Fruit fly (Drosophila melanogaster) whole organism, embryonic: Measurements from ENCODE around the gene CG8814.

Source experiments
- B-H2 ChIP-seq: fragments of 200-800 bp; sonication (Bioruptor generic); optimal IDR thresholded peaks from 2 replicates; lab custom pipeline; 2018; ENCODE audit warnings: missing biosample characterization, mild to moderate bottlenecking, missing genetic modification characterization
- Blimp-1 ChIP-seq: fragments of 200-800 bp; sonication (Bioruptor generic); optimal IDR thresholded peaks from 3 replicates; lab custom pipeline; 2018; ENCODE audit warnings: missing biosample characterization, missing genetic modification characterization, mild to moderate bottlenecking, moderate library complexity, missing genetic modification reagents
- C15 ChIP-seq: fragments of 200-800 bp; sonication (Bioruptor generic); IDR thresholded peaks from 3 replicates; pipeline ENCODE4 v1.3.6; 2022; ENCODE audit warnings: missing biosample characterization, missing genetic modification characterization
- CG11093 ChIP-seq: fragments of 200-800 bp; sonication (Bioruptor generic); IDR thresholded peaks from 3 replicates; pipeline ENCODE4 v1.3.6; 2022; ENCODE audit warnings: missing biosample characterization, missing genetic modification characterization
- CG11247 ChIP-seq: fragments of 200-800 bp; sonication (Bioruptor generic); IDR thresholded peaks from 2 replicates; pipeline ENCODE4 v1.3.6; 2022; ENCODE audit warnings: missing biosample characterization, missing genetic modification characterization
- CG11560 ChIP-seq: fragments of 200-800 bp; sonication (Bioruptor generic); IDR thresholded peaks from 3 replicates; pipeline ENCODE4 v1.3.6; 2022; ENCODE audit warnings: missing biosample characterization, missing genetic modification characterization
- CG12219 ChIP-seq: fragments of 200-800 bp; sonication (Bioruptor generic); optimal IDR thresholded peaks from 3 replicates; lab custom pipeline; 2018; ENCODE audit warnings: missing biosample characterization, mild to moderate bottlenecking, missing genetic modification characterization
- CG12391 ChIP-seq: fragments of 200-800 bp; sonication (Bioruptor generic); optimal IDR thresholded peaks from 3 replicates; lab custom pipeline; 2018; ENCODE audit warnings: missing biosample characterization, mild to moderate bottlenecking, missing genetic modification characterization, moderate library complexity
- CG13424 ChIP-seq: fragments of 200-800 bp; sonication (Bioruptor generic); optimal IDR thresholded peaks from 2 replicates; lab custom pipeline; 2019; ENCODE audit warnings: missing biosample characterization, mild to moderate bottlenecking, missing genetic modification characterization, moderate library complexity
- CG13894 ChIP-seq: fragments of 200-800 bp; sonication (Bioruptor generic); optimal IDR thresholded peaks from 3 replicates; lab custom pipeline; 2018; ENCODE audit warnings: missing biosample characterization, mild to moderate bottlenecking, missing genetic modification characterization, moderate library complexity
- CG1529 ChIP-seq: fragments of 200-800 bp; sonication (Bioruptor generic); optimal IDR thresholded peaks from 3 replicates; lab custom pipeline; 2018; ENCODE audit warnings: missing biosample characterization, missing genetic modification characterization
- CG15514 ChIP-seq: fragments of 200-800 bp; sonication (Bioruptor generic); optimal IDR thresholded peaks from 3 replicates; lab custom pipeline; 2017; ENCODE audit warnings: missing biosample characterization, missing genetic modification characterization, mild to moderate bottlenecking, moderate library complexity, missing genetic modification reagents
- CG1602 ChIP-seq: fragments of 200-800 bp; sonication (Bioruptor generic); optimal IDR thresholded peaks from 3 replicates; lab custom pipeline; 2016; ENCODE audit warnings: missing biosample characterization, missing genetic modification characterization
- CG16813 ChIP-seq: fragments of 200-800 bp; sonication (Bioruptor generic); IDR thresholded peaks from 3 replicates; pipeline ENCODE4 v1.3.6; 2022; ENCODE audit warnings: missing biosample characterization, missing genetic modification characterization; ENCODE audit not compliant: partially characterized antibody
- CG31224 ChIP-seq: fragments of 200-800 bp; sonication (Bioruptor generic); IDR thresholded peaks from 2 replicates; pipeline ENCODE4 v1.3.6; 2022; ENCODE audit warnings: missing biosample characterization, missing genetic modification characterization
- CG32532 ChIP-seq: fragments of 200-800 bp; sonication (Bioruptor generic); IDR thresholded peaks from 2 replicates; pipeline ENCODE4 v1.3.6; 2022; ENCODE audit warnings: missing biosample characterization, missing genetic modification characterization
- CG3407 ChIP-seq: fragments of 200-800 bp; sonication (Bioruptor generic); optimal IDR thresholded peaks from 2 replicates; lab custom pipeline; 2018; ENCODE audit warnings: missing biosample characterization, mild to moderate bottlenecking, missing genetic modification characterization
- CG42726 ChIP-seq: fragments of 200-800 bp; sonication (Bioruptor generic); IDR thresholded peaks from 2 replicates; pipeline ENCODE4 v1.3.6; 2022; ENCODE audit warnings: missing biosample characterization, missing genetic modification characterization; ENCODE audit not compliant: partially characterized antibody
- CG5953 ChIP-seq: fragments of 200-800 bp; sonication (Bioruptor generic); IDR thresholded peaks from 2 replicates; pipeline ENCODE4 v1.3.6; 2022; ENCODE audit warnings: missing biosample characterization, missing genetic modification characterization
- CG7372 ChIP-seq: fragments of 200-800 bp; sonication (Bioruptor generic); IDR thresholded peaks from 2 replicates; pipeline ENCODE4 v1.3.6; 2022; ENCODE audit warnings: missing biosample characterization, missing genetic modification characterization
- Camta ChIP-seq: fragments of 200-800 bp; sonication (Bioruptor generic); optimal IDR thresholded peaks from 2 replicates; lab custom pipeline; 2016; ENCODE audit warnings: missing biosample characterization, missing genetic modification characterization
- D19B ChIP-seq: fragments of 200-800 bp; sonication (Bioruptor generic); optimal IDR thresholded peaks from 2 replicates; lab custom pipeline; 2017; ENCODE audit warnings: missing biosample characterization, mild to moderate bottlenecking, missing genetic modification characterization
- Dip2 ChIP-seq: fragments of 200-800 bp; sonication (Bioruptor generic); IDR thresholded peaks from 2 replicates; pipeline ENCODE4 v1.3.6; 2022; ENCODE audit warnings: missing biosample characterization, missing genetic modification characterization
- Elba2 ChIP-seq: fragments of 200-800 bp; sonication (Bioruptor generic); optimal IDR thresholded peaks from 3 replicates; lab custom pipeline; 2016; ENCODE audit warnings: missing biosample characterization, missing genetic modification characterization
- Fer3 ChIP-seq: fragments of 200-800 bp; sonication (Bioruptor generic); optimal IDR thresholded peaks from 2 replicates; lab custom pipeline; 2018; ENCODE audit warnings: missing biosample characterization, mild to moderate bottlenecking, missing genetic modification characterization, moderate library complexity
- HLH3B ChIP-seq: fragments of 200-800 bp; sonication (Bioruptor generic); IDR thresholded peaks from 2 replicates; pipeline ENCODE4 v1.3.6; 2022; ENCODE audit warnings: missing biosample characterization, missing genetic modification characterization
- Hr39 ChIP-seq: fragments of >200 bp; optimal IDR thresholded peaks from 2 replicates; lab custom pipeline; 2017
- Kr ChIP-seq: fragments of 200-800 bp; sonication (Bioruptor generic); optimal IDR thresholded peaks from 2 replicates; lab custom pipeline; 2017; ENCODE audit warnings: missing biosample characterization, mild to moderate bottlenecking, missing genetic modification characterization
- Lhr ChIP-seq: fragments of 200-800 bp; sonication (Bioruptor generic); optimal IDR thresholded peaks from 3 replicates; lab custom pipeline; 2017; ENCODE audit warnings: mild to moderate bottlenecking, missing biosample characterization, missing genetic modification reagents, missing genetic modification characterization
- MBD-R2 ChIP-seq: fragments of 200-800 bp; sonication (Bioruptor generic); IDR thresholded peaks from 2 replicates; pipeline ENCODE4 v1.3.6; 2022; ENCODE audit warnings: missing biosample characterization, missing genetic modification characterization
- Mes4 ChIP-seq: fragments of 200-800 bp; sonication (Bioruptor generic); optimal IDR thresholded peaks from 2 replicates; lab custom pipeline; 2016; ENCODE audit warnings: missing biosample characterization, missing genetic modification characterization
- Nf-YB ChIP-seq: fragments of 200-800 bp; sonication (Bioruptor generic); optimal IDR thresholded peaks from 3 replicates; lab custom pipeline; 2019; ENCODE audit warnings: missing biosample characterization, mild to moderate bottlenecking, missing genetic modification characterization, moderate library complexity
- Poxn ChIP-seq: fragments of 200-800 bp; sonication (Bioruptor generic); IDR thresholded peaks from 2 replicates; pipeline ENCODE4 v1.3.6; 2022; ENCODE audit warnings: missing biosample characterization, missing genetic modification characterization
- ac ChIP-seq: fragments of 200-800 bp; sonication (Bioruptor generic); optimal IDR thresholded peaks from 3 replicates; lab custom pipeline; 2017; ENCODE audit warnings: missing biosample characterization, mild to moderate bottlenecking, missing genetic modification characterization
- ase ChIP-seq: fragments of 200-800 bp; sonication (Bioruptor generic); IDR thresholded peaks from 3 replicates; pipeline ENCODE4 v1.3.6; 2022; ENCODE audit warnings: missing biosample characterization, missing genetic modification characterization
- bcd ChIP-seq: fragments of 200-800 bp; sonication (Bioruptor generic); optimal IDR thresholded peaks from 2 replicates; lab custom pipeline; 2017; ENCODE audit warnings: missing biosample characterization, mild to moderate bottlenecking, missing genetic modification characterization
- bowl ChIP-seq: fragments of 200-800 bp; sonication (Bioruptor generic); IDR thresholded peaks from 2 replicates; pipeline ENCODE4 v1.3.6; 2022; ENCODE audit warnings: missing biosample characterization, missing genetic modification characterization
- bsh ChIP-seq, 2 experiments: fragments of 200-800 bp; sonication (Bioruptor generic); optimal IDR thresholded peaks; 2 replicates each; lab custom pipeline; 2017 to 2018; ENCODE audit warnings: mild to moderate bottlenecking in 2 of 2, missing biosample characterization in 2 of 2, missing genetic modification characterization in 2 of 2, moderate library complexity in 1 of 2
- chn ChIP-seq: fragments of 200-800 bp; sonication (Bioruptor generic); optimal IDR thresholded peaks from 2 replicates; lab custom pipeline; 2016; ENCODE audit warnings: missing biosample characterization, missing genetic modification characterization
- croc ChIP-seq: fragments of 200-800 bp; sonication (Bioruptor generic); conservative IDR thresholded peaks from 3 replicates; pipeline ENCODE4 v1.3.6; 2022; ENCODE audit warnings: missing biosample characterization, missing genetic modification characterization
- exex ChIP-seq: fragments of 200-800 bp; sonication (Bioruptor generic); optimal IDR thresholded peaks from 4 replicates; lab custom pipeline; 2018; ENCODE audit warnings: missing biosample characterization, mild to moderate bottlenecking, missing genetic modification characterization, moderate library complexity
- ham ChIP-seq: fragments of 200-800 bp; sonication (Bioruptor generic); IDR thresholded peaks from 2 replicates; pipeline ENCODE4 v1.3.6; 2022; ENCODE audit warnings: missing biosample characterization, missing genetic modification characterization
- pfk ChIP-seq: fragments of 200-800 bp; sonication (Bioruptor generic); optimal IDR thresholded peaks from 2 replicates; lab custom pipeline; 2018; ENCODE audit warnings: missing biosample characterization, mild to moderate bottlenecking, missing genetic modification characterization, moderate library complexity
- ro ChIP-seq: fragments of 200-800 bp; sonication (Bioruptor generic); IDR thresholded peaks from 2 replicates; pipeline ENCODE4 v1.3.6; 2022; ENCODE audit warnings: missing biosample characterization, missing genetic modification characterization
- sc ChIP-seq, 3 experiments: fragments of >200 bp in 2 of 3; fragments of 200-800 bp in 1 of 3; sonication (Bioruptor generic) in 1 of 3; optimal IDR thresholded peaks; 2 replicates in 2 of 3; 3 replicates in 1 of 3; lab custom pipeline; 2017; ENCODE audit warnings: mild to moderate bottlenecking in 1 of 3, missing biosample characterization in 1 of 3, missing genetic modification characterization in 1 of 3, missing genetic modification reagents in 1 of 3
- tap ChIP-seq: fragments of 200-800 bp; optimal IDR thresholded peaks from 3 replicates; lab custom pipeline; 2019; ENCODE audit warnings: missing biosample characterization, mild to moderate bottlenecking, missing genetic modification characterization, moderate library complexity
- ttk ChIP-seq: fragments of 200-800 bp; sonication (Bioruptor generic); IDR thresholded peaks from 2 replicates; pipeline ENCODE4 v2.1.2; 2022; ENCODE audit warnings: missing biosample characterization, missing genetic modification characterization
- wdn ChIP-seq: fragments of 200-800 bp; sonication (Bioruptor generic); IDR thresholded peaks from 2 replicates; pipeline ENCODE4 v1.3.6; 2022; ENCODE audit warnings: missing biosample characterization, missing genetic modification characterization
- zen2 ChIP-seq: fragments of 200-800 bp; sonication (Bioruptor generic); IDR thresholded peaks from 3 replicates; pipeline ENCODE4 v1.3.6; 2022; ENCODE audit warnings: missing biosample characterization, missing genetic modification characterization; ENCODE audit not compliant: partially characterized antibody

The CG8814 gene

dm6 chr2L:2882968-2883702 is 8.4 kb downstream of the CG8814 start (continued):
- peak; percentile 68 for TF ChIP-seq CG15514 (GFP tag; lab: Kevin White, UChicago)
- TF ChIP-seq CG12391 (tag; lab: Kevin White, UChicago): peak; percentile 58
- TF ChIP-seq bcd (GFP tag; lab: Kevin White, UChicago): peak; percentile 17
- no peak for TF ChIP-seq tap (tag; lab: Kevin White, UChicago)
- peak; percentile 59 for TF ChIP-seq Camta (GFP tag; lab: Kevin White, UChicago)
- peak; percentile 19 for TF ChIP-seq Blimp-1 (GFP tag; lab: Kevin White, UChicago)
- TF ChIP-seq Kr: no peak
- no peak for TF ChIP-seq Dip2 (GFP tag; lab: Robert Waterston, UW)
- no peak for TF ChIP-seq Elba2 (GFP tag; lab: Kevin White, UChicago)
- peak; percentile 62 for TF ChIP-seq CG3407 (GFP tag; lab: Kevin White, UChicago)
- TF ChIP-seq Nf-YB (GFP tag; lab: Kevin White, UChicago): no peak
- TF ChIP-seq C15 (GFP tag; lab: Robert Waterston, UW): no peak
- peak; percentile 4; the same call in 1 of the 2 replicates for TF ChIP-seq HLH3B (GFP tag; lab: Robert Waterston, UW)
- no peak for TF ChIP-seq ac (GFP tag; lab: Kevin White, UChicago)
- no peak for TF ChIP-seq bowl
- no peak for TF ChIP-seq ttk (GFP tag; lab: Robert Waterston, UW)
- TF ChIP-seq CG1529 (GFP tag; lab: Kevin White, UChicago): no peak
- TF ChIP-seq croc: no peak
- TF ChIP-seq CG13894 (tag; lab: Kevin White, UChicago): peak; percentile 25
- peak; percentile 36; the same call in 1 of the 2 replicates for TF ChIP-seq CG32532 (GFP tag; lab: Robert Waterston, UW)
- TF ChIP-seq Fer3 (tag; lab: Kevin White, UChicago): peak; percentile 25
- peak; percentile 47 for TF ChIP-seq CG13424 (tag; lab: Kevin White, UChicago)
- TF ChIP-seq B-H2: peak; percentile 7
- TF ChIP-seq chn (GFP tag; lab: Kevin White, UChicago): no peak
- peak; percentile 25 for TF ChIP-seq CG12219 (GFP tag; lab: Kevin White, UChicago)
- TF ChIP-seq CG1602 (GFP tag; lab: Kevin White, UChicago): no peak
- TF ChIP-seq ro (GFP tag; lab: Robert Waterston, UW): no peak
- no peak for TF ChIP-seq zen2 (GFP tag; lab: Robert Waterston, UW)
- TF ChIP-seq Poxn (GFP tag; lab: Robert Waterston, UW): no peak
- peak; percentile 12; the same call in 1 of the 2 replicates for TF ChIP-seq CG11247 (GFP tag; lab: Robert Waterston, UW)
- no peak for TF ChIP-seq CG42726
- no peak for TF ChIP-seq CG16813 (GFP tag; lab: Robert Waterston, UW)
- TF ChIP-seq pfk (GFP tag; lab: Kevin White, UChicago): peak; percentile 3
- TF ChIP-seq CG5953 (GFP tag; lab: Robert Waterston, UW): no peak
- no peak for TF ChIP-seq CG11560 (tag; lab: Robert Waterston, UW)
- peak; percentile 19 for TF ChIP-seq Mes4 (GFP tag; lab: Kevin White, UChicago)
- peak in 1 of 2 experiments; percentile 32 for TF ChIP-seq bsh (GFP tag; optimal IDR thresholded peaks at IDR 0.05; lab: Kevin White, UChicago)
- peak; percentile 56 for TF ChIP-seq MBD-R2 (GFP tag; lab: Robert Waterston, UW)
- no peak for TF ChIP-seq ham (GFP tag; lab: Robert Waterston, UW)
- no peak for TF ChIP-seq Lhr (GFP tag; lab: Kevin White, UChicago)
- no peak for TF ChIP-seq CG11093 (GFP tag; lab: Robert Waterston, UW)
- TF ChIP-seq CG31224 (GFP tag; lab: Robert Waterston, UW): peak; percentile 12; the same call in 1 of the 2 replicates
- TF ChIP-seq D19B (GFP tag; lab: Kevin White, UChicago): peak; percentile 14
- no peak for TF ChIP-seq exex (tag; lab: Kevin White, UChicago)
- TF ChIP-seq sc (optimal IDR thresholded peaks at IDR 0.05; lab: Kevin White, UChicago): no peak
- TF ChIP-seq sc (GFP tag; optimal IDR thresholded peaks at IDR 0.05; lab: Kevin White, UChicago): no peak
- TF ChIP-seq CG7372: peak; percentile 39; the same call in 1 of the 2 replicates
- TF ChIP-seq wdn: no peak
- no peak for TF ChIP-seq Hr39
- TF ChIP-seq ase: no peak
